Fruit fly (Drosophila melanogaster) whole organism, embryonic: ENCODE data around the gene Zip89B.

Experiments
- Antp ChIP-seq: fragments of 200-800 bp; sonication (Bioruptor generic); optimal IDR thresholded peaks from 3 replicates; lab custom pipeline; 2016; ENCODE audit warnings: missing biosample characterization, missing genetic modification characterization
- B-H1 ChIP-seq: fragments of 200-800 bp; sonication (Bioruptor generic); IDR thresholded peaks from 3 replicates; pipeline ENCODE4 v1.3.6; 2022; ENCODE audit warnings: missing biosample characterization, missing genetic modification characterization
- C15 ChIP-seq: fragments of 200-800 bp; sonication (Bioruptor generic); IDR thresholded peaks from 3 replicates; pipeline ENCODE4 v1.3.6; 2022; ENCODE audit warnings: missing biosample characterization, missing genetic modification characterization
- CG15073 ChIP-seq: fragments of 200-800 bp; sonication (Bioruptor generic); optimal IDR thresholded peaks from 2 replicates; lab custom pipeline; 2016; ENCODE audit warnings: missing biosample characterization, missing genetic modification characterization
- CG17328 ChIP-seq: fragments of 200-800 bp; sonication (Bioruptor generic); IDR thresholded peaks from 2 replicates; pipeline ENCODE4 v1.3.6; 2022; ENCODE audit warnings: missing biosample characterization, missing genetic modification characterization
- CG2202 ChIP-seq: fragments of 200-800 bp; sonication (Bioruptor generic); optimal IDR thresholded peaks from 2 replicates; lab custom pipeline; 2018; ENCODE audit warnings: missing biosample characterization, mild to moderate bottlenecking, missing genetic modification characterization
- CG2875 ChIP-seq: fragments of 200-800 bp; sonication (Bioruptor generic); optimal IDR thresholded peaks from 2 replicates; lab custom pipeline; 2017; ENCODE audit warnings: missing biosample characterization, mild to moderate bottlenecking, missing genetic modification characterization, missing genetic modification reagents
- CG31365 ChIP-seq: fragments of 200-800 bp; sonication (Bioruptor generic); optimal IDR thresholded peaks from 2 replicates; lab custom pipeline; 2018; ENCODE audit warnings: missing biosample characterization, mild to moderate bottlenecking, missing genetic modification characterization
- CG32532 ChIP-seq: fragments of 200-800 bp; sonication (Bioruptor generic); IDR thresholded peaks from 2 replicates; pipeline ENCODE4 v1.3.6; 2022; ENCODE audit warnings: missing biosample characterization, missing genetic modification characterization
- CG3281 ChIP-seq: fragments of 200-800 bp; sonication (Bioruptor generic); optimal IDR thresholded peaks from 3 replicates; lab custom pipeline; 2017; ENCODE audit warnings: missing biosample characterization, mild to moderate bottlenecking, missing genetic modification characterization
- CG4360 ChIP-seq: fragments of 200-800 bp; sonication (Bioruptor generic); IDR thresholded peaks from 2 replicates; pipeline ENCODE4 v1.3.6; 2022; ENCODE audit warnings: missing biosample characterization, missing genetic modification characterization
- CG6654 ChIP-seq: fragments of 200-800 bp; sonication (Bioruptor generic); optimal IDR thresholded peaks from 2 replicates; lab custom pipeline; 2017; ENCODE audit warnings: missing biosample characterization, mild to moderate bottlenecking, missing genetic modification characterization
- CG6683 ChIP-seq: fragments of 200-800 bp; sonication (Bioruptor generic); optimal IDR thresholded peaks from 2 replicates; lab custom pipeline; 2017; ENCODE audit warnings: missing biosample characterization, mild to moderate bottlenecking, missing genetic modification characterization, missing genetic modification reagents
- CG6791 ChIP-seq: fragments of 200-800 bp; sonication (Bioruptor generic); IDR thresholded peaks from 3 replicates; pipeline ENCODE4 v1.3.6; 2022; ENCODE audit warnings: missing biosample characterization, missing genetic modification characterization; ENCODE audit not compliant: partially characterized antibody
- CG7372 ChIP-seq: fragments of 200-800 bp; sonication (Bioruptor generic); IDR thresholded peaks from 2 replicates; pipeline ENCODE4 v1.3.6; 2022; ENCODE audit warnings: missing biosample characterization, missing genetic modification characterization
- CG9437 ChIP-seq: fragments of 200-800 bp; sonication (Bioruptor generic); optimal IDR thresholded peaks from 2 replicates; lab custom pipeline; 2018; ENCODE audit warnings: missing biosample characterization, mild to moderate bottlenecking, missing genetic modification characterization
- D ChIP-seq, 2 experiments: fragments of 200-800 bp in 1 of 2; fragments of >200 bp in 1 of 2; sonication (Bioruptor generic) in 1 of 2; optimal IDR thresholded peaks; 2 replicates in 1 of 2; 3 replicates in 1 of 2; lab custom pipeline; 2017; ENCODE audit warnings: mild to moderate bottlenecking in 1 of 2, missing biosample characterization in 1 of 2, missing genetic modification characterization in 1 of 2, missing genetic modification reagents in 1 of 2
- HmgD ChIP-seq: fragments of 200-800 bp; sonication (Bioruptor generic); optimal IDR thresholded peaks from 3 replicates; lab custom pipeline; 2016; ENCODE audit warnings: missing biosample characterization, missing genetic modification characterization
- Hmx ChIP-seq: fragments of 200-800 bp; sonication (Bioruptor generic); optimal IDR thresholded peaks from 2 replicates; lab custom pipeline; 2016; ENCODE audit warnings: missing biosample characterization, missing genetic modification characterization
- Oaz ChIP-seq: fragments of 200-800 bp; sonication (Bioruptor generic); IDR thresholded peaks from 2 replicates; pipeline ENCODE4 v1.3.6; 2022; ENCODE audit warnings: missing biosample characterization, missing genetic modification characterization
- Oli ChIP-seq: fragments of 200-800 bp; sonication (Bioruptor generic); optimal IDR thresholded peaks from 2 replicates; lab custom pipeline; 2018; ENCODE audit warnings: missing biosample characterization, mild to moderate bottlenecking, missing genetic modification characterization, moderate library complexity
- cas ChIP-seq: fragments of 200-800 bp; sonication (Bioruptor generic); IDR thresholded peaks from 2 replicates; pipeline ENCODE4 v1.3.6; 2022; ENCODE audit warnings: missing biosample characterization, missing genetic modification characterization
- chinmo ChIP-seq: fragments of 200-800 bp; sonication (Bioruptor generic); IDR thresholded peaks from 4 replicates; pipeline ENCODE4 v1.3.6; 2022; ENCODE audit warnings: missing biosample characterization, missing genetic modification characterization; ENCODE audit not compliant: partially characterized antibody
- da ChIP-seq: fragments of 200-800 bp; sonication (Bioruptor generic); optimal IDR thresholded peaks from 2 replicates; lab custom pipeline; 2016; ENCODE audit warnings: missing biosample characterization, missing genetic modification characterization
- dmrt99B ChIP-seq: fragments of 200-800 bp; sonication (Bioruptor generic); optimal IDR thresholded peaks from 2 replicates; lab custom pipeline; 2018; ENCODE audit warnings: missing biosample characterization, mild to moderate bottlenecking, missing genetic modification characterization, moderate library complexity
- emc ChIP-seq: fragments of 200-800 bp; sonication (Bioruptor generic); optimal IDR thresholded peaks from 2 replicates; lab custom pipeline; 2016; ENCODE audit warnings: missing biosample characterization, missing genetic modification characterization
- eve ChIP-seq, 2 experiments: fragments of >200 bp; optimal IDR thresholded peaks; 2 replicates each; lab custom pipeline; 2017; ENCODE audit warnings: missing biosample characterization in 2 of 2, missing genetic modification characterization in 2 of 2
- eyg ChIP-seq: fragments of 200-800 bp; sonication (Bioruptor generic); optimal IDR thresholded peaks from 3 replicates; lab custom pipeline; 2016; ENCODE audit warnings: missing biosample characterization, missing genetic modification characterization
- fd102C ChIP-seq: fragments of 200-800 bp; sonication (Bioruptor generic); optimal IDR thresholded peaks from 2 replicates; lab custom pipeline; 2018; ENCODE audit warnings: missing biosample characterization, mild to moderate bottlenecking, missing genetic modification characterization, moderate library complexity
- gce ChIP-seq: fragments of 200-800 bp; sonication (Bioruptor generic); IDR thresholded peaks from 3 replicates; pipeline ENCODE4 v1.3.6; 2022; ENCODE audit warnings: missing biosample characterization, missing genetic modification characterization
- oc ChIP-seq: fragments of 200-800 bp; sonication (Bioruptor generic); optimal IDR thresholded peaks from 2 replicates; lab custom pipeline; 2018; ENCODE audit warnings: missing biosample characterization, mild to moderate bottlenecking, missing genetic modification characterization, moderate library complexity
- psq ChIP-seq: fragments of 200-800 bp; sonication (Bioruptor generic); optimal IDR thresholded peaks from 2 replicates; lab custom pipeline; 2017; ENCODE audit warnings: missing biosample characterization, missing genetic modification characterization
- run ChIP-seq: fragments of 200-800 bp; sonication (Bioruptor generic); optimal IDR thresholded peaks from 3 replicates; lab custom pipeline; 2018; ENCODE audit warnings: missing biosample characterization, mild to moderate bottlenecking, missing genetic modification characterization
- schlank ChIP-seq: fragments of 200-800 bp; sonication (Bioruptor generic); optimal IDR thresholded peaks from 2 replicates; lab custom pipeline; 2018; ENCODE audit warnings: missing biosample characterization, mild to moderate bottlenecking, missing genetic modification characterization
- seq ChIP-seq: fragments of 200-800 bp; sonication (Bioruptor generic); IDR thresholded peaks from 2 replicates; pipeline ENCODE4 v1.3.6; 2022; ENCODE audit warnings: missing biosample characterization, missing genetic modification characterization
- slou ChIP-seq: fragments of 200-800 bp; sonication (Bioruptor generic); optimal IDR thresholded peaks from 3 replicates; lab custom pipeline; 2016; ENCODE audit warnings: missing biosample characterization, missing genetic modification characterization
- sna ChIP-seq: fragments of 200-800 bp; sonication (Bioruptor generic); IDR thresholded peaks from 2 replicates; pipeline ENCODE4 v1.3.6; 2022; ENCODE audit warnings: missing biosample characterization, missing genetic modification characterization; ENCODE audit not compliant: partially characterized antibody
- sob ChIP-seq: fragments of 200-800 bp; sonication (Bioruptor generic); IDR thresholded peaks from 2 replicates; pipeline ENCODE4 v1.3.6; 2022; ENCODE audit warnings: missing biosample characterization, missing genetic modification characterization
- sqz ChIP-seq: fragments of 200-800 bp; sonication (Bioruptor generic); optimal IDR thresholded peaks from 3 replicates; lab custom pipeline; 2018; ENCODE audit warnings: missing biosample characterization, mild to moderate bottlenecking, missing genetic modification characterization
- sr ChIP-seq: fragments of 200-800 bp; sonication (Bioruptor generic); IDR thresholded peaks from 3 replicates; pipeline ENCODE4 v1.3.6; 2022; ENCODE audit warnings: missing biosample characterization, missing genetic modification characterization
- ssp ChIP-seq: fragments of 200-800 bp; sonication (Bioruptor generic); IDR thresholded peaks from 2 replicates; pipeline ENCODE4 v1.3.6; 2022; ENCODE audit warnings: missing biosample characterization, missing genetic modification characterization
- sug ChIP-seq: fragments of 200-800 bp; optimal IDR thresholded peaks from 2 replicates; lab custom pipeline; 2019; ENCODE audit warnings: missing biosample characterization, mild to moderate bottlenecking, missing genetic modification characterization, moderate library complexity
- twi ChIP-seq: fragments of 200-800 bp; optimal IDR thresholded peaks from 2 replicates; lab custom pipeline; 2019; ENCODE audit warnings: missing biosample characterization, mild to moderate bottlenecking, missing genetic modification characterization, moderate library complexity
- unpg ChIP-seq: fragments of 200-800 bp; sonication (Bioruptor generic); optimal IDR thresholded peaks from 3 replicates; lab custom pipeline; 2018; ENCODE audit warnings: missing biosample characterization, mild to moderate bottlenecking, missing genetic modification characterization, moderate library complexity
- yki ChIP-seq: fragments of >200 bp; optimal IDR thresholded peaks from 3 replicates; lab custom pipeline; 2018
- zen ChIP-seq: fragments of 200-800 bp; sonication (Bioruptor generic); optimal IDR thresholded peaks from 3 replicates; lab custom pipeline; 2018; ENCODE audit warnings: missing biosample characterization, mild to moderate bottlenecking, missing genetic modification characterization, moderate library complexity

Gene Zip89B

dm6 chr3R:16280003-16280998 is 25.3 kb upstream of the Zip89B start (continued):
- TF ChIP-seq CG9437, result peak; percentile 96
- peak; percentile 100 for TF ChIP-seq unpg (GFP tag; lab: Kevin White, UChicago)
- peak; percentile 97 for TF ChIP-seq CG6683 (GFP tag; lab: Kevin White, UChicago)
- peak; percentile 98 for TF ChIP-seq slou (GFP tag; lab: Kevin White, UChicago)
- TF ChIP-seq eyg, result peak; percentile 99
- peak; percentile 94 for TF ChIP-seq sr (GFP tag; lab: Robert Waterston, UW)
- TF ChIP-seq CG31365 (tag; lab: Kevin White, UChicago), result peak; percentile 92
- TF ChIP-seq HmgD (GFP tag; lab: Kevin White, UChicago), result peak; percentile 99
- peak; percentile 99 for TF ChIP-seq gce (GFP tag; lab: Robert Waterston, UW)

- TF ChIP-seq CG32532 (GFP tag; lab: Robert Waterston, UW) (no peak), oc (no peak), chinmo (GFP tag; lab: Robert Waterston, UW) (peak; percentile 71; the same call in 1 of the 4 replicates), zen (tag; lab: Kevin White, UChicago) (no peak), CG4360 (0 out of 2 replicates have a peak, but pooled peaks have one; percentile 15), emc (GFP tag; lab: Kevin White, UChicago) (no peak), sug (tag; lab: Kevin White, UChicago) (no peak), eve (GFP tag; optimal IDR thresholded peaks at IDR 0.05; lab: Kevin White, UChicago) (peak in 1 of 2 experiments; percentile 58), Hmx (no peak), C15 (no peak), cas (no peak), CG2875 (GFP tag; lab: Kevin White, UChicago) (no peak), sna (GFP tag; lab: Robert Waterston, UW) (no peak), ssp (no peak), CG7372 (no peak), D (optimal IDR thresholded peaks at IDR 0.05; lab: Kevin White, UChicago) (no peak), D (GFP tag; optimal IDR thresholded peaks at IDR 0.05; lab: Kevin White, UChicago) (no peak), sob (no peak), CG2202 (no peak), Antp (GFP tag; lab: Kevin White, UChicago) (no peak), yki (lab: Kevin White, UChicago) (no peak), da (GFP tag; lab: Kevin White, UChicago) (no peak), CG6791 (GFP tag; lab: Robert Waterston, UW) (0 out of 3 replicates have a peak, but pooled peaks have one; percentile 8), B-H1 (no peak), CG3281 (GFP tag; lab: Kevin White, UChicago) (no peak), CG15073 (GFP tag; lab: Kevin White, UChicago) (no peak), Oli (tag; lab: Kevin White, UChicago) (no peak), Oaz (GFP tag; lab: Robert Waterston, UW) (no peak), fd102C (GFP tag; lab: Kevin White, UChicago) (no peak), psq (GFP tag; lab: Kevin White, UChicago) (peak; percentile 59), CG17328 (peak; percentile 19; the same call in 1 of the 2 replicates), run (tag; lab: Kevin White, UChicago) (no peak), schlank (tag; lab: Kevin White, UChicago) (no peak), sqz (GFP tag; lab: Kevin White, UChicago) (peak; percentile 45), twi (no peak), seq (no peak), CG6654 (peak; percentile 97), dmrt99B (tag; lab: Kevin White, UChicago) (no peak)
These were observed 24.4 kb upstream of the Zip89B start for dm6 chr3R:16281033-16281680.
